Worm (Caenorhabditis elegans) whole organism, late embryonic: Measurements from ENCODE around the gene Y26E6A.2.

ENCODE experiments used
- C38D4.7 ChIP-seq: fragments of 200-800 bp; sonication (Bioruptor generic); optimal IDR thresholded peaks from 2 replicates; lab custom pipeline; 2018; ENCODE audit warnings: mild to moderate bottlenecking, missing genetic modification characterization, moderate library complexity, missing compliant biosample characterization
- K09A11.1 ChIP-seq: sonication (generic microtip); optimal IDR thresholded peaks from 2 replicates; lab custom pipeline; 2017; ENCODE audit warnings: antibody characterized with exemption, mild to moderate bottlenecking, missing genetic modification characterization, missing compliant biosample characterization; ENCODE audit not compliant: insufficient read depth
- T23F11.4 ChIP-seq: fragments of 200-800 bp; sonication (Bioruptor generic); optimal IDR thresholded peaks from 2 replicates; lab custom pipeline; 2018; ENCODE audit warnings: mild to moderate bottlenecking, missing genetic modification characterization, missing compliant biosample characterization
- ceh-14 ChIP-seq: sonication (generic microtip); optimal IDR thresholded peaks from 2 replicates; lab custom pipeline; 2016; ENCODE audit warnings: missing genotype, missing genetic modification characterization, missing compliant biosample characterization
- ceh-19 ChIP-seq: fragments of 200-800 bp; sonication (Bioruptor generic); optimal IDR thresholded peaks from 2 replicates; lab custom pipeline; 2018; ENCODE audit warnings: mild to moderate bottlenecking, missing genetic modification characterization, missing compliant biosample characterization
- ceh-2 ChIP-seq: sonication (generic microtip); optimal IDR thresholded peaks from 2 replicates; lab custom pipeline; 2016; ENCODE audit warnings: missing genotype, missing genetic modification characterization, missing compliant biosample characterization
- ceh-22 ChIP-seq: sonication (generic microtip); optimal IDR thresholded peaks from 2 replicates; lab custom pipeline; 2017; ENCODE audit warnings: missing biosample characterization, missing genetic modification characterization
- ceh-24 ChIP-seq: sonication (generic microtip); optimal IDR thresholded peaks from 2 replicates; lab custom pipeline; 2016; ENCODE audit warnings: mild to moderate bottlenecking, missing genetic modification characterization, missing compliant biosample characterization
- ceh-31 ChIP-seq: sonication (generic microtip); optimal IDR thresholded peaks from 2 replicates; lab custom pipeline; 2016; ENCODE audit warnings: missing genetic modification characterization, missing compliant biosample characterization
- ceh-34 ChIP-seq: sonication (generic microtip); optimal IDR thresholded peaks from 2 replicates; lab custom pipeline; 2016; ENCODE audit warnings: mild to moderate bottlenecking, missing genetic modification characterization, missing compliant biosample characterization
- ceh-9 ChIP-seq: sonication (generic microtip); optimal IDR thresholded peaks from 2 replicates; lab custom pipeline; 2016; ENCODE audit warnings: mild to moderate bottlenecking, missing genetic modification characterization, inconsistent platforms, missing compliant biosample characterization
- che-1 ChIP-seq: sonication (generic microtip); optimal IDR thresholded peaks from 2 replicates; lab custom pipeline; 2016; ENCODE audit warnings: mild to moderate bottlenecking, missing genetic modification characterization, missing compliant biosample characterization
- dmd-4 ChIP-seq: sonication (generic microtip); optimal IDR thresholded peaks from 2 replicates; lab custom pipeline; 2016; ENCODE audit warnings: borderline replicate concordance, missing genetic modification characterization, missing compliant biosample characterization
- elt-4 ChIP-seq: sonication (generic microtip); optimal IDR thresholded peaks from 2 replicates; lab custom pipeline; 2016; ENCODE audit warnings: missing genetic modification characterization, missing compliant biosample characterization
- eyg-1 ChIP-seq: sonication (generic microtip); optimal IDR thresholded peaks from 2 replicates; lab custom pipeline; 2016; ENCODE audit warnings: missing genotype, missing genetic modification characterization, missing compliant biosample characterization
- fax-1 ChIP-seq: sonication (generic microtip); optimal IDR thresholded peaks from 2 replicates; lab custom pipeline; 2016; ENCODE audit warnings: missing genotype, missing genetic modification characterization, missing compliant biosample characterization
- fkh-6 ChIP-seq: sonication (generic microtip); optimal IDR thresholded peaks from 2 replicates; lab custom pipeline; 2016; ENCODE audit warnings: missing genetic modification characterization, missing compliant biosample characterization
- hlh-13 ChIP-seq: fragments of 200-800 bp; sonication (Bioruptor generic); optimal IDR thresholded peaks from 2 replicates; lab custom pipeline; 2018; ENCODE audit warnings: mild to moderate bottlenecking, missing genetic modification characterization, missing compliant biosample characterization
- madf-2 ChIP-seq: sonication (generic microtip); optimal IDR thresholded peaks from 2 replicates; lab custom pipeline; 2017; ENCODE audit warnings: missing genetic modification characterization, missing compliant biosample characterization
- odd-2 ChIP-seq: sonication (generic microtip); optimal IDR thresholded peaks from 2 replicates; lab custom pipeline; 2017; ENCODE audit warnings: antibody characterized with exemption, mild to moderate bottlenecking, missing genetic modification characterization, missing compliant biosample characterization
- pax-1 ChIP-seq: fragments of 150-350 bp; optimal IDR thresholded peaks from 2 replicates; lab custom pipeline; 2014; ENCODE audit warnings: missing biosample characterization, missing genetic modification characterization
- pha-2 ChIP-seq: sonication (generic microtip); optimal IDR thresholded peaks from 2 replicates; lab custom pipeline; 2017; ENCODE audit warnings: mild to moderate bottlenecking, missing genetic modification characterization, missing compliant biosample characterization
- pha-4 ChIP-seq: fragments of 150-350 bp; optimal IDR thresholded peaks from 2 replicates; lab custom pipeline; 2018; ENCODE audit warnings: missing biosample characterization, missing genetic modification reagents, missing genetic modification characterization
- pros-1 ChIP-seq: fragments of 150-350 bp; optimal IDR thresholded peaks from 2 replicates; lab custom pipeline; 2014; ENCODE audit warnings: missing biosample characterization, missing genetic modification reagents, missing genetic modification characterization
- ref-2 ChIP-seq: sonication (generic microtip); optimal IDR thresholded peaks from 2 replicates; lab custom pipeline; 2016; ENCODE audit warnings: missing genetic modification characterization, missing compliant biosample characterization
- sdc-2 ChIP-seq: sonication (generic microtip); optimal IDR thresholded peaks from 2 replicates; lab custom pipeline; 2016; ENCODE audit warnings: missing genotype, missing genetic modification characterization, missing compliant biosample characterization
- sox-2 ChIP-seq: fragments of 200-800 bp; sonication (Bioruptor generic); IDR thresholded peaks from 2 replicates; pipeline ENCODE4 v1.3.6; 2022; ENCODE audit warnings: missing genetic modification reagents, missing genetic modification characterization, missing compliant biosample characterization
- sox-4 ChIP-seq: sonication (generic microtip); optimal IDR thresholded peaks from 2 replicates; lab custom pipeline; 2017; ENCODE audit warnings: mild to moderate bottlenecking, missing genetic modification characterization, inconsistent platforms, missing compliant biosample characterization
- tbx-7 ChIP-seq: sonication (generic microtip); optimal IDR thresholded peaks from 2 replicates; lab custom pipeline; 2016; ENCODE audit warnings: missing genotype, missing genetic modification characterization, missing compliant biosample characterization
- unc-42 ChIP-seq: sonication (generic microtip); optimal IDR thresholded peaks from 2 replicates; lab custom pipeline; 2016; ENCODE audit warnings: missing genotype, missing genetic modification characterization, missing compliant biosample characterization
- unc-86 ChIP-seq: sonication (generic microtip); optimal IDR thresholded peaks from 2 replicates; lab custom pipeline; 2016; ENCODE audit warnings: missing genetic modification characterization, missing compliant biosample characterization
- zip-5 ChIP-seq: sonication (generic microtip); optimal IDR thresholded peaks from 2 replicates; lab custom pipeline; 2016; ENCODE audit warnings: missing genetic modification characterization, missing compliant biosample characterization

Y26E6A.2 gene

ce11 chrX:13881760-13882369, 32.3 kb downstream of the Y26E6A.2 start:
- TF ChIP-seq sdc-2 (tag; lab: Kevin White, UChicago) (no peak), ceh-19 (GFP tag; lab: Kevin White, UChicago) (no peak), ceh-24 (no peak), elt-4 (tag; lab: Kevin White, UChicago) (no peak), ceh-31 (tag; lab: Kevin White, UChicago) (peak; percentile 7), ceh-22 (no peak), zip-5 (tag; lab: Kevin White, UChicago) (no peak), sox-4 (tag; lab: Kevin White, UChicago) (no peak), ceh-14 (tag; lab: Kevin White, UChicago) (no peak), ref-2 (tag; lab: Kevin White, UChicago) (peak; percentile 15), unc-42 (tag; lab: Kevin White, UChicago) (peak; percentile 79), ceh-34 (no peak), madf-2 (tag; lab: Kevin White, UChicago) (no peak), pha-4 (tag; lab: Kevin White, UChicago) (no peak), tbx-7 (tag; lab: Kevin White, UChicago) (no peak), ceh-9 (tag; lab: Kevin White, UChicago) (no peak), odd-2 (tag; lab: Kevin White, UChicago) (no peak)

- TF ChIP-seq pha-2 (tag; lab: Kevin White, UChicago), result no peak
- TF ChIP-seq eyg-1 (tag; lab: Kevin White, UChicago), result no peak
- TF ChIP-seq fax-1, result no peak
- TF ChIP-seq fkh-6, result no peak
- TF ChIP-seq T23F11.4 (GFP tag; lab: Kevin White, UChicago), result no peak
- TF ChIP-seq pros-1 (tag; lab: Kevin White, UChicago), result no peak
- no peak for TF ChIP-seq hlh-13
Observed at ce11 chrX:13878082-13878481, 36.1 kb downstream of the Y26E6A.2 start.

- no peak for TF ChIP-seq sdc-2 (tag; lab: Kevin White, UChicago)
- TF ChIP-seq pax-1 (tag; lab: Kevin White, UChicago), result no peak
- TF ChIP-seq T23F11.4 (GFP tag; lab: Kevin White, UChicago), result no peak
- no peak for TF ChIP-seq ceh-9 (tag; lab: Kevin White, UChicago)
- TF ChIP-seq odd-2 (tag; lab: Kevin White, UChicago), result no peak
- no peak for TF ChIP-seq C38D4.7
- TF ChIP-seq sox-4 (tag; lab: Kevin White, UChicago), result no peak
- TF ChIP-seq dmd-4 (tag; lab: Kevin White, UChicago), result no peak
- TF ChIP-seq ceh-2 (tag; lab: Kevin White, UChicago), result no peak
- TF ChIP-seq eyg-1 (tag; lab: Kevin White, UChicago), result no peak
- TF ChIP-seq che-1, result no peak
- TF ChIP-seq ref-2 (tag; lab: Kevin White, UChicago), result no peak
- no peak for TF ChIP-seq unc-86 (tag; lab: Kevin White, UChicago)
- TF ChIP-seq pros-1 (tag; lab: Kevin White, UChicago), result no peak
- TF ChIP-seq K09A11.1 (tag; lab: Kevin White, UChicago), result no peak
- no peak for TF ChIP-seq sox-2 (GFP tag; lab: Robert Waterston, UW)
- TF ChIP-seq, all 69 proteins: peak for 0
Observed at ce11 chrX:13876860-13877259, 37.3 kb downstream of the Y26E6A.2 start.

- peak; percentile 5 for TF ChIP-seq ceh-31 (tag; lab: Kevin White, UChicago)
- TF ChIP-seq sox-2 (GFP tag; lab: Robert Waterston, UW), result no peak
- peak; percentile 92 for TF ChIP-seq unc-42 (tag; lab: Kevin White, UChicago)
Observed at ce11 chrX:13875913-13876312, 38.3 kb downstream of the Y26E6A.2 start.
